Fruit fly (Drosophila melanogaster): Measurements from ENCODE around the gene CG1288.

CG1288 gene

dm6 chr3R:7162356-7163289 lies 45.6 kb downstream of the CG1288 start, which contains the start of gene sas (continued):
- no peak for TF ChIP-seq Max (GFP tag; optimal IDR thresholded peaks at IDR 0.05)
- TF ChIP-seq CG2889 (GFP tag; IDR thresholded peaks at IDR 0.05): no peak
- TF ChIP-seq BtbVII (GFP tag; optimal IDR thresholded peaks at IDR 0.05): no peak
- peak; percentile 70 for TF ChIP-seq sens (GFP tag)
- no peak for TF ChIP-seq CG32767 (GFP tag; IDR thresholded peaks at IDR 0.05)
- no peak for TF ChIP-seq CG12659 (GFP tag; optimal IDR thresholded peaks at IDR 0.05)
- TF ChIP-seq CG1832 (GFP tag; optimal IDR thresholded peaks at IDR 0.05): no peak
- peak; percentile 33; the same call in 1 of the 2 replicates for TF ChIP-seq seq (GFP tag; IDR thresholded peaks at IDR 0.05)
- TF ChIP-seq Trl (optimal IDR thresholded peaks at IDR 0.05): peak; percentile 63 to 77
- peak; percentile 0 for TF ChIP-seq Trl (GFP tag; optimal IDR thresholded peaks at IDR 0.05)
- TF ChIP-seq sr (GFP tag; IDR thresholded peaks at IDR 0.05): no peak
- no peak for TF ChIP-seq chn (GFP tag; optimal IDR thresholded peaks at IDR 0.05)
- no peak for TF ChIP-seq CoRest (tag; optimal IDR thresholded peaks at IDR 0.05)
- peak; percentile 93 for TF ChIP-seq chinmo (GFP tag; IDR thresholded peaks at IDR 0.05; ENCODE audit: partially characterized antibody)
- peak; percentile 22 for TF ChIP-seq fd102C (GFP tag; optimal IDR thresholded peaks at IDR 0.05)
- TF ChIP-seq Hmr (GFP tag; optimal IDR thresholded peaks at IDR 0.05): no peak
- no peak for TF ChIP-seq CG31365 (tag; optimal IDR thresholded peaks at IDR 0.05)
- TF ChIP-seq C15 (GFP tag; IDR thresholded peaks at IDR 0.05): no peak
- TF ChIP-seq lola (GFP tag; optimal IDR thresholded peaks at IDR 0.05): no peak
- no peak for TF ChIP-seq ap (GFP tag; IDR thresholded peaks at IDR 0.05)
- TF ChIP-seq tll (GFP tag; optimal IDR thresholded peaks at IDR 0.05): peak in 1 of 2 experiments; percentile 18
- TF ChIP-seq Awh (GFP tag; IDR thresholded peaks at IDR 0.05): no peak
- peak; percentile 77 for TF ChIP-seq Med (GFP tag)
- no peak for TF ChIP-seq CG6254 (GFP tag; optimal IDR thresholded peaks at IDR 0.05)
- no peak for TF ChIP-seq CG11398 (GFP tag; optimal IDR thresholded peaks at IDR 0.05)
- TF ChIP-seq CG31441 (GFP tag; IDR thresholded peaks at IDR 0.05): no peak
- no peak for TF ChIP-seq CG43689 (GFP tag; IDR thresholded peaks at IDR 0.05)
- TF ChIP-seq B-H1 (GFP tag; IDR thresholded peaks at IDR 0.05): no peak
- TF ChIP-seq NfI (GFP tag; optimal IDR thresholded peaks at IDR 0.05): no peak
- peak in 1 of 2 experiments; percentile 27 for TF ChIP-seq crp (GFP tag; optimal IDR thresholded peaks at IDR 0.05)
- TF ChIP-seq Atf3 (GFP tag; optimal IDR thresholded peaks at IDR 0.05): no peak
- no peak for TF ChIP-seq Doc2 (GFP tag; IDR thresholded peaks at IDR 0.05)
- TF ChIP-seq Ets65A (GFP tag): no peak
- no peak for TF ChIP-seq CG17829 (tag; optimal IDR thresholded peaks at IDR 0.05)
- TF ChIP-seq dysf (GFP tag; IDR thresholded peaks at IDR 0.05): no peak
- TF ChIP-seq slou (GFP tag; optimal IDR thresholded peaks at IDR 0.05): no peak
- peak; percentile 39; the same call in 1 of the 2 replicates for TF ChIP-seq CG13287 (GFP tag; IDR thresholded peaks at IDR 0.05; ENCODE audit: partially characterized antibody)
- TF ChIP-seq CG10543 (GFP tag; optimal IDR thresholded peaks at IDR 0.05): peak; percentile 32
- peak; percentile 33 to 93 for TF ChIP-seq insv (GFP tag; optimal IDR thresholded peaks at IDR 0.05)
- no peak for TF ChIP-seq slp2 (GFP tag; optimal IDR thresholded peaks at IDR 0.05)
- no peak for TF ChIP-seq Myb (GFP tag; optimal IDR thresholded peaks at IDR 0.05)
- no peak for TF ChIP-seq NFAT (GFP tag; IDR thresholded peaks at IDR 0.05)
- TF ChIP-seq CG17568 (GFP tag; optimal IDR thresholded peaks at IDR 0.05): no peak

Measured in whole organism, embryonic.